Worm (Caenorhabditis elegans) whole organism, L4 larva: ENCODE data around the gene mif-2.
A peak's percentile ranks its signal among the peaks of the same experiment; 100 is the strongest.

Experiments used
- D1046.2 ChIP-seq: fragments of 200-800 bp; sonication (Bioruptor generic); IDR thresholded peaks from 2 replicates; pipeline ENCODE4 v1.3.6; 2022; ENCODE audit warnings: missing genetic modification characterization, missing compliant biosample characterization
- F26F4.8 ChIP-seq: fragments of 200-800 bp; sonication (Bioruptor generic); conservative IDR thresholded peaks from 2 replicates; pipeline ENCODE4 v1.3.6; 2022; ENCODE audit warnings: missing genetic modification characterization, missing compliant biosample characterization
- F37D6.2 ChIP-seq: sonication (generic microtip); optimal IDR thresholded peaks from 2 replicates; lab custom pipeline; 2016; ENCODE audit warnings: mild to moderate bottlenecking, missing genetic modification characterization, missing compliant biosample characterization
- Y105C5A.15 ChIP-seq: fragments of 200-800 bp; sonication (Bioruptor generic); IDR thresholded peaks from 2 replicates; pipeline ENCODE4 v1.3.6; 2022; ENCODE audit warnings: missing genetic modification characterization, missing compliant biosample characterization
- Y48G9A.11 ChIP-seq: fragments of 200-800 bp; sonication (Bioruptor generic); IDR thresholded peaks from 2 replicates; pipeline ENCODE4 v1.3.6; 2022; ENCODE audit warnings: missing genetic modification reagents, missing genetic modification characterization, missing compliant biosample characterization
- aly-2 ChIP-seq: sonication (generic microtip); optimal IDR thresholded peaks from 2 replicates; lab custom pipeline; 2018; ENCODE audit warnings: missing biosample characterization, missing genetic modification characterization
- ama-1 ChIP-seq: fragments of 150-350 bp; optimal IDR thresholded peaks from 2 replicates; lab custom pipeline; 2014; ENCODE audit warnings: inconsistent platforms, mixed read lengths
- arid-1 ChIP-seq: fragments of 200-800 bp; sonication (Bioruptor generic); conservative IDR thresholded peaks from 2 replicates; pipeline ENCODE4 v1.3.6; 2022; ENCODE audit warnings: missing genetic modification reagents, missing genetic modification characterization, missing compliant biosample characterization
- ceh-44 ChIP-seq: fragments of 200-800 bp; sonication (Bioruptor generic); IDR thresholded peaks from 2 replicates; pipeline ENCODE4 v1.3.6; 2022; ENCODE audit warnings: missing genetic modification reagents, missing genetic modification characterization, missing compliant biosample characterization
- ceh-82 ChIP-seq: sonication (generic microtip); optimal IDR thresholded peaks from 2 replicates; lab custom pipeline; 2017; ENCODE audit warnings: missing biosample characterization, missing genetic modification characterization
- ctbp-1 ChIP-seq: fragments of 200-800 bp; sonication (Bioruptor generic); IDR thresholded peaks from 2 replicates; pipeline ENCODE4 v1.3.6; 2022; ENCODE audit warnings: missing genetic modification reagents, missing genetic modification characterization, missing compliant biosample characterization
- daf-12 ChIP-seq: fragments of 150-350 bp; optimal IDR thresholded peaks from 2 replicates; lab custom pipeline; 2014; ENCODE audit warnings: missing biosample characterization, missing genetic modification reagents, missing genetic modification characterization
- daf-16 ChIP-seq, 3 experiments: sonication (generic microtip); optimal IDR thresholded peaks; 2 replicates each; lab custom pipeline; 2016 to 2017; ENCODE audit warnings: missing genetic modification characterization in 3 of 3, missing genetic modification reagents in 3 of 3, mild to moderate bottlenecking in 2 of 3, missing compliant biosample characterization in 2 of 3, missing biosample characterization in 1 of 3, moderate library complexity in 1 of 3
- daf-8 ChIP-seq: fragments of 200-800 bp; sonication (Bioruptor generic); IDR thresholded peaks from 2 replicates; pipeline ENCODE4 v1.3.6; 2022; ENCODE audit warnings: missing genetic modification characterization, missing compliant biosample characterization
- dmd-8 ChIP-seq: fragments of 200-800 bp; sonication (Bioruptor generic); IDR thresholded peaks from 2 replicates; pipeline ENCODE4 v1.3.6; 2022; ENCODE audit warnings: missing genetic modification characterization, missing compliant biosample characterization
- dpl-1 ChIP-seq: fragments of 150-350 bp; optimal IDR thresholded peaks from 2 replicates; lab custom pipeline; 2014; ENCODE audit warnings: missing biosample characterization, missing genetic modification reagents, missing genetic modification characterization
- egl-27 ChIP-seq: sonication (generic microtip); optimal IDR thresholded peaks from 3 replicates; lab custom pipeline; 2017; ENCODE audit warnings: missing biosample characterization, missing genetic modification reagents, missing genetic modification characterization
- hif-1 ChIP-seq, 2 experiments: sonication (generic microtip); optimal IDR thresholded peaks; 2 replicates each; lab custom pipeline; 2016 to 2017; ENCODE audit warnings: missing compliant biosample characterization in 2 of 2, missing genetic modification characterization in 2 of 2, missing genetic modification reagents in 2 of 2, missing genotype in 2 of 2, mild to moderate bottlenecking in 1 of 2
- hmg-1.1 ChIP-seq: fragments of 200-800 bp; sonication (Bioruptor generic); IDR thresholded peaks from 2 replicates; pipeline ENCODE4 v1.3.6; 2022; ENCODE audit warnings: missing genetic modification reagents, missing genetic modification characterization, missing compliant biosample characterization
- jun-1 ChIP-seq: fragments of 150-350 bp; optimal IDR thresholded peaks from 2 replicates; lab custom pipeline; 2014; ENCODE audit warnings: missing biosample characterization, missing genetic modification reagents, missing genetic modification characterization
- lin-39 ChIP-seq: fragments of 150-350 bp; optimal IDR thresholded peaks from 2 replicates; lab custom pipeline; 2014; ENCODE audit warnings: missing biosample characterization, missing genetic modification reagents, missing genetic modification characterization
- lir-3 ChIP-seq: sonication (generic microtip); optimal IDR thresholded peaks from 2 replicates; lab custom pipeline; 2016; ENCODE audit warnings: mild to moderate bottlenecking, missing genetic modification characterization, missing compliant biosample characterization
- mdl-1 ChIP-seq, 2 experiments: fragments of 150-350 bp in 1 of 2; sonication (generic microtip) in 1 of 2; optimal IDR thresholded peaks; 2 replicates each; lab custom pipeline; 2014 to 2017; ENCODE audit warnings: missing biosample characterization in 2 of 2, missing genetic modification characterization in 2 of 2
- mdt-29 ChIP-seq: fragments of 200-800 bp; sonication (Bioruptor generic); IDR thresholded peaks from 2 replicates; pipeline ENCODE4 v1.3.6; 2022; ENCODE audit warnings: missing genetic modification reagents, missing genetic modification characterization, missing compliant biosample characterization
- mep-1 ChIP-seq: fragments of 150-350 bp; sonication (generic microtip); optimal IDR thresholded peaks from 3 replicates; lab custom pipeline; 2014; ENCODE audit warnings: missing biosample characterization, missing genetic modification characterization
- mxl-2 ChIP-seq: fragments of 200-800 bp; sonication (Bioruptor generic); conservative IDR thresholded peaks from 2 replicates; pipeline ENCODE4 v1.3.6; 2022; ENCODE audit warnings: missing genetic modification reagents, missing genetic modification characterization, missing compliant biosample characterization
- mxl-3 ChIP-seq: fragments of 200-800 bp; sonication (Bioruptor generic); optimal IDR thresholded peaks from 2 replicates; lab custom pipeline; 2018; ENCODE audit warnings: mild to moderate bottlenecking, missing genetic modification characterization, missing compliant biosample characterization
- nhr-102 ChIP-seq: sonication (generic microtip); optimal IDR thresholded peaks from 2 replicates; lab custom pipeline; 2016; ENCODE audit warnings: mild to moderate bottlenecking, missing genetic modification characterization, moderate library complexity, missing compliant biosample characterization
- nhr-11 ChIP-seq: fragments of 150-350 bp; optimal IDR thresholded peaks from 2 replicates; lab custom pipeline; 2014; ENCODE audit warnings: missing biosample characterization, missing genetic modification characterization
- nhr-237 ChIP-seq: sonication (generic microtip); optimal IDR thresholded peaks from 2 replicates; lab custom pipeline; 2017; ENCODE audit warnings: missing biosample characterization, missing genetic modification characterization
- nhr-25 ChIP-seq: sonication (generic microtip); optimal IDR thresholded peaks from 2 replicates; lab custom pipeline; 2017; ENCODE audit warnings: missing genetic modification characterization, mild to moderate bottlenecking, missing compliant biosample characterization, antibody characterized with exemption, moderate library complexity, borderline replicate concordance; ENCODE audit not compliant: insufficient read depth
- nhr-6 ChIP-seq: fragments of 150-350 bp; optimal IDR thresholded peaks from 2 replicates; lab custom pipeline; 2014; ENCODE audit warnings: missing biosample characterization, missing genetic modification characterization
- nhr-76 ChIP-seq: fragments of 150-350 bp; optimal IDR thresholded peaks from 2 replicates; lab custom pipeline; 2014; ENCODE audit warnings: missing biosample characterization, missing genetic modification characterization
- nhr-77 ChIP-seq: fragments of 150-350 bp; optimal IDR thresholded peaks from 2 replicates; lab custom pipeline; 2014; ENCODE audit warnings: missing biosample characterization, missing genetic modification characterization
- pqm-1 ChIP-seq: sonication (generic microtip); optimal IDR thresholded peaks from 2 replicates; lab custom pipeline; 2017; ENCODE audit warnings: missing biosample characterization, missing genetic modification characterization
- skn-1 ChIP-seq: fragments of 150-350 bp; optimal IDR thresholded peaks from 2 replicates; lab custom pipeline; 2014; ENCODE audit warnings: missing biosample characterization, missing genetic modification characterization
- tag-97 ChIP-seq: fragments of 200-800 bp; sonication (Bioruptor generic); IDR thresholded peaks from 2 replicates; pipeline ENCODE4 v1.3.6; 2022; ENCODE audit warnings: missing genetic modification characterization, missing compliant biosample characterization
- unc-39 ChIP-seq: sonication (generic microtip); optimal IDR thresholded peaks from 2 replicates; lab custom pipeline; 2017; ENCODE audit warnings: missing biosample characterization, missing genetic modification characterization
- unc-62 ChIP-seq, 3 experiments: fragments of 150-350 bp in 1 of 3; sonication (generic microtip); optimal IDR thresholded peaks in 2 of 3; peaks in 1 of 3; 1 replicate in 1 of 3; 2 replicates in 2 of 3; lab custom pipeline; 2014 to 2017; ENCODE audit warnings: missing biosample characterization in 3 of 3, missing genetic modification characterization in 3 of 3, missing genetic modification reagents in 3 of 3, missing genotype in 1 of 3
- zfp-3 ChIP-seq: fragments of 200-800 bp; sonication (Bioruptor generic); conservative IDR thresholded peaks from 2 replicates; pipeline ENCODE4 v1.3.6; 2022; ENCODE audit warnings: missing genetic modification reagents, missing genetic modification characterization, missing compliant biosample characterization
- zip-11 ChIP-seq: fragments of 200-800 bp; sonication (Bioruptor generic); IDR thresholded peaks from 2 replicates; pipeline ENCODE4 v1.3.6; 2022; ENCODE audit warnings: missing genetic modification characterization, missing compliant biosample characterization

mif-2 gene

DNA sequence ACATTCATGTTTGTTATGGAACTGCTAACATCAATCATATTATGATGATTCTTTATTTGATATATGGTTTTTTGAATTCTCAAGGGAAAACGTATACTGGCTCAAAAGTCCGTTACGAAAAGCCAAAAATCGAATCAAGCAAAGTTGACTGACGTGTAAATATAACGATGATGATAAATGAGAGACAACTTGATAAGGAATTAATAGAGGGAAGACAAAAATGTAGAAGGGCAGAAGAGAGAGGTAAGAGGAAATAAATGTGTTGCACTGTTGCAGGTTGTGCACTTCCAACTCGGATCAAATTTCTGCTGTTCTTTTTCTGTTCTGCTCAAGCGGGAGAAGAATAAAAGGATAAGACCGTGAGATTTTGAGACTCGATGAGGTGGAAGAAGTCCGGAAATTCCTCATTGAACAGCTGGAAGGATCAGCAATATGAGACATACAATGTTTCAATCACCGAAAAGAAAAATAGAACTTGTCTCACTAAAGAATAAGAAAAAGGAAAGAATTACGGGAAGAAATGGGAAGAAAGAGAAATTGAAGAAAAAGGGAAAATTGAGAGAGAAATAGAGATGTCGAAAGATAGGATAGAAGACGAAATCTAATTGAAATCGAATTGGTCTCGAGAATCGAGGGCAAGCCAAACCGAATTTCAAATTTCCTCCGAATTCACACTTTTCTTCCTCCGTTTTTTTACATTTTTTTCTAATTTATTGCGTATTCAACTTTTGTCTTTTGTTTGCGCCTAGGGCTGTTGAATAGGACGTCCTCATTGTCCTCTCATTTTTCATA lies 8.0 kb upstream of the mif-2 start (continued):
- TF ChIP-seq lir-3 (tag; lab: Kevin White, UChicago), result no peak
- TF ChIP-seq nhr-237 (tag; lab: Kevin White, UChicago), result no peak
- no peak for TF ChIP-seq Y105C5A.15 (GFP tag; lab: Robert Waterston, UW)
- TF ChIP-seq mxl-2 (GFP tag; lab: Robert Waterston, UW), result no peak
- no peak for TF ChIP-seq daf-16 (GFP tag; optimal IDR thresholded peaks at IDR 0.05; lab: Kevin White, UChicago)
- TF ChIP-seq daf-16 (tag; optimal IDR thresholded peaks at IDR 0.05; lab: Kevin White, UChicago), result peak; percentile 22
- TF ChIP-seq dpl-1 (GFP tag; lab: Kevin White, UChicago), result peak; percentile 4
- TF ChIP-seq ceh-44 (GFP tag; lab: Robert Waterston, UW), result no peak
- no peak for TF ChIP-seq unc-62 (GFP tag; optimal IDR thresholded peaks at IDR 0.05 in 1 of 2; lab: Kevin White, UChicago)
- TF ChIP-seq unc-62 (tag; optimal IDR thresholded peaks at IDR 0.05; lab: Kevin White, UChicago), result no peak
- TF ChIP-seq zip-11 (GFP tag; lab: Robert Waterston, UW), result no peak
- TF ChIP-seq daf-12 (tag; lab: Kevin White, UChicago), result no peak
- TF ChIP-seq Y48G9A.11, result no peak
- TF ChIP-seq nhr-11 (tag; lab: Kevin White, UChicago), result no peak
- no peak for TF ChIP-seq daf-8 (GFP tag; lab: Robert Waterston, UW)
- no peak for TF ChIP-seq D1046.2 (GFP tag; lab: Robert Waterston, UW)
- TF ChIP-seq nhr-25 (tag; lab: Kevin White, UChicago), result no peak
- no peak for TF ChIP-seq F37D6.2 (tag; lab: Kevin White, UChicago)
- TF ChIP-seq dmd-8, result no peak
- no peak for TF ChIP-seq nhr-76 (tag; lab: Kevin White, UChicago)
- no peak for TF ChIP-seq ama-1 (lab: Kevin White, UChicago)
- no peak for TF ChIP-seq mxl-3 (GFP tag; lab: Kevin White, UChicago)
- no peak for TF ChIP-seq ceh-82 (tag; lab: Kevin White, UChicago)
- TF ChIP-seq zfp-3 (GFP tag; lab: Robert Waterston, UW), result no peak
- peak; percentile 65 for TF ChIP-seq nhr-6
- TF ChIP-seq ctbp-1 (GFP tag; lab: Robert Waterston, UW), result no peak
- no peak for TF ChIP-seq nhr-77 (tag; lab: Kevin White, UChicago)
- TF ChIP-seq mdl-1 (tag; optimal IDR thresholded peaks at IDR 0.05; lab: Kevin White, UChicago), result no peak
- no peak for TF ChIP-seq hif-1 (tag; optimal IDR thresholded peaks at IDR 0.05; lab: Kevin White, UChicago)
- TF ChIP-seq lin-39 (tag; lab: Kevin White, UChicago), result no peak
- TF ChIP-seq jun-1 (tag; lab: Kevin White, UChicago), result no peak
- TF ChIP-seq skn-1 (tag; lab: Kevin White, UChicago), result no peak
- TF ChIP-seq nhr-102, result no peak
- TF ChIP-seq aly-2 (tag; lab: Kevin White, UChicago), result no peak
- TF ChIP-seq mep-1 (tag; lab: Kevin White, UChicago), result no peak
- no peak for TF ChIP-seq mdt-29 (GFP tag; lab: Robert Waterston, UW)
- no peak for TF ChIP-seq egl-27
- TF ChIP-seq F26F4.8 (GFP tag; lab: Robert Waterston, UW), result no peak
- no peak for TF ChIP-seq unc-39 (tag; lab: Kevin White, UChicago)
- no peak for TF ChIP-seq hmg-1.1 (GFP tag; lab: Robert Waterston, UW)
- peak; percentile 61 for TF ChIP-seq pqm-1
- TF ChIP-seq arid-1 (GFP tag; lab: Robert Waterston, UW), result no peak
- TF ChIP-seq tag-97 (GFP tag; lab: Robert Waterston, UW), result no peak
